Fruit fly (Drosophila melanogaster) whole organism, prepupa: ENCODE data around the gene Fum2.

Experiments
- Blimp-1 ChIP-seq: fragments of 200-800 bp; sonication (Bioruptor generic); optimal IDR thresholded peaks from 3 replicates; lab custom pipeline; 2017; ENCODE audit warnings: missing biosample characterization, missing genetic modification characterization, mild to moderate bottlenecking, moderate library complexity, missing genetic modification reagents
- CG10631 ChIP-seq: fragments of 200-800 bp; sonication (Bioruptor generic); optimal IDR thresholded peaks from 2 replicates; lab custom pipeline; 2016; ENCODE audit warnings: missing biosample characterization, missing genetic modification characterization
- CG10669 ChIP-seq: fragments of 200-800 bp; sonication (Bioruptor generic); optimal IDR thresholded peaks from 3 replicates; lab custom pipeline; 2018; ENCODE audit warnings: missing biosample characterization, mild to moderate bottlenecking, missing genetic modification characterization, moderate library complexity
- CG11294 ChIP-seq: fragments of 200-800 bp; sonication (Bioruptor generic); IDR thresholded peaks from 2 replicates; pipeline ENCODE4 v1.3.6; 2022; ENCODE audit warnings: missing biosample characterization, missing genetic modification characterization
- CG11762 ChIP-seq: fragments of 200-800 bp; sonication (Bioruptor generic); optimal IDR thresholded peaks from 3 replicates; lab custom pipeline; 2016; ENCODE audit warnings: missing biosample characterization, missing genetic modification characterization; ENCODE audit not compliant: insufficient read depth
- CG15336 ChIP-seq: fragments of 200-800 bp; sonication (Bioruptor generic); IDR thresholded peaks from 2 replicates; pipeline ENCODE4 v1.3.6; 2022; ENCODE audit warnings: missing biosample characterization, missing genetic modification characterization
- CG1621 ChIP-seq: fragments of 200-800 bp; sonication (Bioruptor generic); optimal IDR thresholded peaks from 3 replicates; lab custom pipeline; 2018; ENCODE audit warnings: missing biosample characterization, mild to moderate bottlenecking, missing genetic modification characterization
- CG31627 ChIP-seq: fragments of 200-800 bp; sonication (Bioruptor generic); optimal IDR thresholded peaks from 3 replicates; lab custom pipeline; 2016; ENCODE audit warnings: missing biosample characterization, missing genetic modification characterization
- CG32006 ChIP-seq: fragments of 200-800 bp; sonication (Bioruptor generic); optimal IDR thresholded peaks from 3 replicates; lab custom pipeline; 2017; ENCODE audit warnings: missing biosample characterization, mild to moderate bottlenecking, missing genetic modification characterization
- CG3919 ChIP-seq: fragments of 200-800 bp; sonication (Bioruptor generic); optimal IDR thresholded peaks from 3 replicates; lab custom pipeline; 2016; ENCODE audit warnings: missing biosample characterization, missing genetic modification characterization
- CG4318 ChIP-seq: fragments of 200-800 bp; sonication (Bioruptor generic); optimal IDR thresholded peaks from 3 replicates; lab custom pipeline; 2017; ENCODE audit warnings: missing biosample characterization, mild to moderate bottlenecking, missing genetic modification characterization
- CG6163 ChIP-seq: fragments of 200-800 bp; sonication (Bioruptor generic); IDR thresholded peaks from 3 replicates; pipeline ENCODE4 v1.3.6; 2022; ENCODE audit warnings: missing biosample characterization, missing genetic modification characterization
- CG6792 ChIP-seq: fragments of 200-800 bp; sonication (Bioruptor generic); optimal IDR thresholded peaks from 3 replicates; lab custom pipeline; 2016; ENCODE audit warnings: missing biosample characterization, missing genetic modification characterization
- CG6808 ChIP-seq: fragments of 200-800 bp; sonication (Bioruptor generic); optimal IDR thresholded peaks from 3 replicates; lab custom pipeline; 2017; ENCODE audit warnings: missing biosample characterization, missing genetic modification characterization, mild to moderate bottlenecking, moderate library complexity, missing genetic modification reagents
- CG6854 ChIP-seq: fragments of 200-800 bp; sonication (Bioruptor generic); optimal IDR thresholded peaks from 2 replicates; lab custom pipeline; 2017; ENCODE audit warnings: missing biosample characterization, mild to moderate bottlenecking, missing genetic modification characterization
- CG7368 ChIP-seq: fragments of 200-800 bp; sonication (Bioruptor generic); optimal IDR thresholded peaks from 3 replicates; lab custom pipeline; 2016; ENCODE audit warnings: missing biosample characterization, missing genetic modification characterization
- CG8119 ChIP-seq: fragments of 200-800 bp; sonication (Bioruptor generic); IDR thresholded peaks from 3 replicates; pipeline ENCODE4 v1.3.6; 2022; ENCODE audit warnings: missing biosample characterization, missing genetic modification characterization
- CG8632 ChIP-seq: fragments of 200-800 bp; sonication (Bioruptor generic); optimal IDR thresholded peaks from 3 replicates; lab custom pipeline; 2016; ENCODE audit warnings: missing biosample characterization, missing genetic modification characterization
- Eip75B ChIP-seq: fragments of 200-800 bp; sonication (Bioruptor generic); optimal IDR thresholded peaks from 3 replicates; lab custom pipeline; 2016; ENCODE audit warnings: missing biosample characterization, missing genetic modification characterization
- Eip78C ChIP-seq: fragments of 200-800 bp; sonication (Bioruptor generic); peaks from one replicate; lab custom pipeline; 2016; ENCODE audit warnings: missing biosample characterization, missing genetic modification characterization
- Eip93F ChIP-seq: fragments of 200-800 bp; sonication (Bioruptor generic); optimal IDR thresholded peaks from 2 replicates; lab custom pipeline; 2016; ENCODE audit warnings: missing biosample characterization, mild to moderate bottlenecking, missing genetic modification characterization
- Ets96B ChIP-seq: fragments of 200-800 bp; optimal IDR thresholded peaks from 2 replicates; lab custom pipeline; 2019; ENCODE audit warnings: missing biosample characterization, mild to moderate bottlenecking, missing genetic modification characterization, moderate library complexity
- Gug ChIP-seq: fragments of 200-800 bp; sonication (Bioruptor generic); IDR thresholded peaks from 2 replicates; pipeline ENCODE4 v1.3.6; 2022; ENCODE audit warnings: missing biosample characterization, missing genetic modification characterization
- Hr38 ChIP-seq: sonication (Bioruptor generic); optimal IDR thresholded peaks from 2 replicates; lab custom pipeline; 2016; ENCODE audit warnings: missing biosample characterization, missing genetic modification characterization
- Hr39 ChIP-seq: fragments of 200-800 bp; sonication (Bioruptor generic); optimal IDR thresholded peaks from 2 replicates; lab custom pipeline; 2016; ENCODE audit warnings: missing biosample characterization, missing genetic modification characterization
- Hr4 ChIP-seq: fragments of 200-800 bp; sonication (Bioruptor generic); optimal IDR thresholded peaks from 3 replicates; lab custom pipeline; 2016; ENCODE audit warnings: missing biosample characterization, missing genetic modification characterization
- Lpt ChIP-seq: fragments of 200-800 bp; sonication (Bioruptor generic); optimal IDR thresholded peaks from 3 replicates; lab custom pipeline; 2016; ENCODE audit warnings: missing biosample characterization, missing genetic modification characterization
- OdsH ChIP-seq: fragments of 200-800 bp; sonication (Bioruptor generic); optimal IDR thresholded peaks from 3 replicates; lab custom pipeline; 2016; ENCODE audit warnings: missing biosample characterization, missing genetic modification characterization
- Sox14 ChIP-seq: fragments of 200-800 bp; sonication (Bioruptor generic); optimal IDR thresholded peaks from 3 replicates; lab custom pipeline; 2016; ENCODE audit warnings: missing biosample characterization, missing genetic modification characterization
- Sox15 ChIP-seq: fragments of 200-800 bp; sonication (Bioruptor generic); optimal IDR thresholded peaks from 3 replicates; lab custom pipeline; 2016; ENCODE audit warnings: missing biosample characterization, missing genetic modification characterization
- achi ChIP-seq: fragments of 200-800 bp; sonication (Bioruptor generic); optimal IDR thresholded peaks from 3 replicates; lab custom pipeline; 2016; ENCODE audit warnings: missing biosample characterization, missing genetic modification characterization
- acj6 ChIP-seq: fragments of 200-800 bp; sonication (Bioruptor generic); optimal IDR thresholded peaks from 3 replicates; lab custom pipeline; 2016; ENCODE audit warnings: missing biosample characterization, missing genetic modification characterization
- cyc ChIP-seq: fragments of 200-800 bp; sonication (Bioruptor generic); optimal IDR thresholded peaks from 3 replicates; lab custom pipeline; 2016; ENCODE audit warnings: missing biosample characterization, missing genetic modification characterization
- dsx ChIP-seq: fragments of 200-800 bp; optimal IDR thresholded peaks from 3 replicates; lab custom pipeline; 2019; ENCODE audit warnings: missing biosample characterization, mild to moderate bottlenecking, missing genetic modification characterization, moderate library complexity; ENCODE audit not compliant: poor library complexity, severe bottlenecking
- esn ChIP-seq: fragments of 200-800 bp; sonication (Bioruptor generic); optimal IDR thresholded peaks from 2 replicates; lab custom pipeline; 2016; ENCODE audit warnings: missing biosample characterization, mild to moderate bottlenecking, missing genetic modification characterization, moderate library complexity
- fd59A ChIP-seq: fragments of 200-800 bp; sonication (Bioruptor generic); optimal IDR thresholded peaks from 2 replicates; lab custom pipeline; 2017; ENCODE audit warnings: missing biosample characterization, mild to moderate bottlenecking, missing genetic modification characterization, missing genetic modification reagents
- fkh ChIP-seq: fragments of 200-800 bp; sonication (Bioruptor generic); optimal IDR thresholded peaks from 3 replicates; lab custom pipeline; 2017; ENCODE audit warnings: missing biosample characterization, mild to moderate bottlenecking, missing genetic modification characterization, moderate library complexity
- lz ChIP-seq: fragments of 200-800 bp; sonication (Bioruptor generic); optimal IDR thresholded peaks from 3 replicates; lab custom pipeline; 2016; ENCODE audit warnings: missing biosample characterization, missing genetic modification characterization
- net ChIP-seq: fragments of 200-800 bp; sonication (Bioruptor generic); optimal IDR thresholded peaks from 3 replicates; lab custom pipeline; 2016; ENCODE audit warnings: missing biosample characterization, missing genetic modification characterization
- salr ChIP-seq, 2 experiments: fragments of 200-800 bp; sonication (Bioruptor generic); optimal IDR thresholded peaks; 3 replicates each; lab custom pipeline; 2016 to 2018; ENCODE audit warnings: missing biosample characterization in 2 of 2, missing genetic modification characterization in 2 of 2, mild to moderate bottlenecking in 1 of 2
- ss ChIP-seq, 2 experiments: fragments of 200-800 bp; sonication (Bioruptor generic); optimal IDR thresholded peaks; 2 replicates in 1 of 2; 3 replicates in 1 of 2; lab custom pipeline; 2017 to 2018; ENCODE audit warnings: mild to moderate bottlenecking in 2 of 2, missing biosample characterization in 2 of 2, missing genetic modification characterization in 2 of 2, moderate library complexity in 1 of 2
- svp ChIP-seq: fragments of 200-800 bp; sonication (Bioruptor generic); peaks from one replicate; lab custom pipeline; 2016; ENCODE audit warnings: missing biosample characterization, missing genetic modification characterization
- topi ChIP-seq: fragments of 200-800 bp; sonication (Bioruptor generic); optimal IDR thresholded peaks from 3 replicates; lab custom pipeline; 2016; ENCODE audit warnings: missing biosample characterization, missing genetic modification characterization
- vri ChIP-seq: fragments of 200-800 bp; sonication (Bioruptor generic); optimal IDR thresholded peaks from 3 replicates; lab custom pipeline; 2016; ENCODE audit warnings: missing biosample characterization, mild to moderate bottlenecking, missing genetic modification characterization

The Fum2 gene

DNA sequence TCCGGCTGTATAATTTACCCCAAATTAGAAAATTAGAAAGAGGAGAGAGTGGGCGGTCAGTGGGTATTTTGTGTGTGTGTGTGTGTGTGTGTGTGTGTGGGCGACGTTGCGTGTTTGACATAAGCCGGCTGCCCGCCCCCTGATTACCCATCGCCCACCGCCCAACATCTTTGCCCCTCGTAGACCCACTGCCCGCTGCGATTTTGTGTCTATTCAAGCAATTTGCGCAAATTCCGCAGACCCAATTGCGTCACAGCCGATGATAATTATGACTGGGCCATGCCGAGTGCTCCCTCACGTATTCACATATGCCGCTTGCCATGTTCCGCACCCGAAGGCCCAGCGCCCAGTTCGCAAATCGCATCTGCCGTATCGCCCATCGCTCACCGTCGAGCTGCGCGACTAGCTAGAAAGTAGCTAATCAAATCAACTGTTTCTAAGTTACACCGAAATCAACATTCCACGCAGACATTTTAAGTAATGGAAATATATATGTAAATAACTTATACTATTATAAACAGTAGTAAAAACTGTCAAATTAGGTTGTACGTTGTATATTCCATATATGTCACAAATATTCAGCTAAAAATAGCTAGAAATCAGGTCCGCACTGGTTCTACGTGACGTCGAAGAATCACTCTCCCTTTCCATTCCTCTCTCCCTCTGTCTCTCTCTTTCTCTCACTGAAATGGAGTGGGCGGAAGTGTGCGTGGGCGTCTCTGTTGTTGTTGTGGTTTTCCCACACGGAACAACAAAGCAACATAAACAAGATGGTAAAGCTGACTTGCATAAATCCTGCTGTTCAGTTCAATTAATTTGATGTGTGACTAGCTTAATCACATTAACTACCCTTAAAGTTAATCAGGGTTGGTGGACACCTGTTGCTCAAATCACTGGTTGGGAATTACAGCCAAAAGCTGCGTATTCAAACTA is 24.7 kb upstream of the Fum2 start (continued):
- TF ChIP-seq Eip78C (GFP tag; lab: Kevin White, UChicago) (peak; percentile 78), Sox15 (no peak), CG10631 (no peak), Blimp-1 (peak; percentile 87), cyc (no peak), Gug (GFP tag; lab: Robert Waterston, UW) (0 out of 2 replicates have a peak, but pooled peaks have one; percentile 9), CG32006 (peak; percentile 38), CG6163 (GFP tag; lab: Robert Waterston, UW) (0 out of 3 replicates have a peak, but pooled peaks have one; percentile 30), Hr4 (GFP tag; lab: Kevin White, UChicago) (peak; percentile 48), topi (GFP tag; lab: Kevin White, UChicago) (peak; percentile 40), Hr38 (no peak), svp (peak; percentile 66), CG15336 (GFP tag; lab: Robert Waterston, UW) (peak; percentile 71), dsx (peak; percentile 48), net (GFP tag; lab: Kevin White, UChicago) (peak; percentile 23), acj6 (GFP tag; lab: Kevin White, UChicago) (peak; percentile 26), CG6808 (GFP tag; lab: Kevin White, UChicago) (peak; percentile 40), achi (peak; percentile 13), CG8119 (GFP tag; lab: Robert Waterston, UW) (peak; percentile 56; the same call in 2 of the 3 replicates)

DNA sequence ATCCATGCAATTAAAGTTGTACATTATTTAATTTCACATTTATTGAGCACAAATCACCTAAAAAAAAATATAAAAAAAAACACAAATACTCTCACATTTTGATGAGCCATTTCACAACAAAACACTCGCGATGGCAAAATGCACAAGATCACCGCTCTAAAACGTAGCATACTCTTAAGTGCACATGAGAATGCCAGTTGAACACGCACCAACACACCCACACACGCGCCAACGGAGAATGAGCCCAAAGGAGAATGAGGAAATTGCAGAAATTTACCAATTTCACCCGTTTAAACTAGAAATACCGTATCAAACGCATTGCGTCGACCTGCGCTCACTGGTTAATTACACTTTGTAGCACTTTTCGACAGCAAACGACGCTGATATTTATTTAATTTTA is 21.6 kb upstream of the Fum2 start:
- no peak for TF ChIP-seq CG10631
- no peak for TF ChIP-seq Lpt (GFP tag; lab: Kevin White, UChicago)
- TF ChIP-seq CG11762 (GFP tag; lab: Kevin White, UChicago): no peak
- TF ChIP-seq CG11294 (GFP tag; lab: Robert Waterston, UW): no peak
- 0 out of 2 replicates have a peak, but pooled peaks have one; percentile 20 for TF ChIP-seq CG15336 (GFP tag; lab: Robert Waterston, UW)
- TF ChIP-seq fkh (GFP tag; lab: Kevin White, UChicago): no peak
- TF ChIP-seq Eip75B (GFP tag; lab: Kevin White, UChicago): no peak
- no peak for TF ChIP-seq lz
- TF ChIP-seq CG1621 (tag; lab: Kevin White, UChicago): peak; percentile 76
- no peak for TF ChIP-seq fd59A (GFP tag; lab: Kevin White, UChicago)
- no peak for TF ChIP-seq CG4318 (GFP tag; lab: Kevin White, UChicago)
- TF ChIP-seq, all 60 proteins: peak for 2

DNA sequence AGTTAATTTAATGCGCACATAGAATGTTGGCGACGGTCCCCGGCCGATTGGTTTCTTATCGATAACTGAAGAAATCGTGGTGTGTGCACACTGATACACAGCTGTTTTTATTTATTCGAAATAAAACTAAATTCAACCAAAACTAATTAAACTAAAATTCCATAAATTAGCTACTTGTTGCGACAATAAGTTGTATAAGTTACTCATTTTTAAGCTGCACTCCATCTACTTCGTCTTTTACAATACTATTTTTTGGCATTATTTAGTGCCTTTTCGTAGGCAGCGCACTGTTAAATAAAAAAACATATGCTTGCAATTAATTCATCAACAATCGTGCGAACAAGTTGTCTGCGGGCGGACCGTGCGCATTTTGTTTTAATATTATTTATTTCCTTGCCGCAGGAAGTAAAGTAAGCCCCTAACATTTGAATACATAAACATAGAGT is 20.2 kb upstream of the Fum2 start, which contains the start of the genes CG3224 and Ctr1A:
TSS of gene CG3224 (minus strand) at position 71 of the 446 bp plus-strand sequence.
TSS of gene Ctr1A (plus strand) at position 256 of the 446 bp plus-strand sequence.
- TF ChIP-seq salr (GFP tag; optimal IDR thresholded peaks at IDR 0.05; lab: Kevin White, UChicago) (no peak), achi (no peak), Ets96B (tag; lab: Kevin White, UChicago) (no peak), CG6792 (GFP tag; lab: Kevin White, UChicago) (no peak), CG8119 (GFP tag; lab: Robert Waterston, UW) (no peak; the same call in 2 of the 3 replicates), CG7368 (GFP tag; lab: Kevin White, UChicago) (no peak), Sox14 (GFP tag; lab: Kevin White, UChicago) (no peak), CG4318 (GFP tag; lab: Kevin White, UChicago) (no peak), Blimp-1 (no peak), Sox15 (no peak), OdsH (GFP tag; lab: Kevin White, UChicago) (no peak), CG31627 (GFP tag; lab: Kevin White, UChicago) (no peak), esn (GFP tag; lab: Kevin White, UChicago) (peak; percentile 48), dsx (no peak), Eip93F (GFP tag; lab: Kevin White, UChicago) (no peak), lz (no peak), vri (GFP tag; lab: Kevin White, UChicago) (peak; percentile 1), fd59A (GFP tag; lab: Kevin White, UChicago) (no peak), CG3919 (GFP tag; lab: Kevin White, UChicago) (no peak), CG10631 (no peak), CG8632 (GFP tag; lab: Kevin White, UChicago) (no peak), Gug (GFP tag; lab: Robert Waterston, UW) (no peak), net (GFP tag; lab: Kevin White, UChicago) (no peak), CG6808 (GFP tag; lab: Kevin White, UChicago) (no peak), CG6854 (GFP tag; lab: Kevin White, UChicago) (peak; percentile 9), Lpt (GFP tag; lab: Kevin White, UChicago) (no peak), Eip78C (GFP tag; lab: Kevin White, UChicago) (peak; percentile 53), CG10669 (GFP tag; lab: Kevin White, UChicago) (peak; percentile 7), Hr4 (GFP tag; lab: Kevin White, UChicago) (no peak), Hr39 (GFP tag; lab: Kevin White, UChicago) (no peak), ss (GFP tag; optimal IDR thresholded peaks at IDR 0.05; lab: Kevin White, UChicago) (no peak)
